Worm (Caenorhabditis elegans): ENCODE results near the gene ZK1010.8.
A peak's percentile ranks its signal among the peaks of the same experiment; 100 is the strongest.

The ZK1010.8 gene

ce11 chrIII:12967437-12968043 is 32.9 kb downstream of the ZK1010.8 start:
- TF ChIP-seq flt-1 (GFP tag; IDR thresholded peaks at IDR 0.05): no peak
- no peak for TF ChIP-seq cog-1 (tag; optimal IDR thresholded peaks at IDR 0.05)
- peak; percentile 66; the same call in 1 of the 2 replicates for TF ChIP-seq T22C8.4 (GFP tag; IDR thresholded peaks at IDR 0.05)
- TF ChIP-seq tab-1 (GFP tag; IDR thresholded peaks at IDR 0.05): no peak

ce11 chrIII:12966895-12967294 is 33.6 kb downstream of the ZK1010.8 start, which contains the start of gene ttm-1:
ttm-1 (minus strand) TSS chrIII:12966995.
- no peak for TF ChIP-seq ref-1 (GFP tag; conservative IDR thresholded peaks at IDR 0.05)
- TF ChIP-seq med-1 (GFP tag; optimal IDR thresholded peaks at IDR 0.05; ENCODE audit: insufficient read depth): no peak
- no peak for TF ChIP-seq flt-1 (GFP tag; IDR thresholded peaks at IDR 0.05)
- TF ChIP-seq cog-1 (tag; optimal IDR thresholded peaks at IDR 0.05): no peak
- TF ChIP-seq klf-2 (GFP tag; conservative IDR thresholded peaks at IDR 0.05): no peak
- TF ChIP-seq ztf-23 (GFP tag; IDR thresholded peaks at IDR 0.05): no peak
- TF ChIP-seq T22C8.4 (GFP tag; IDR thresholded peaks at IDR 0.05): no peak

- TF ChIP-seq ref-1 (GFP tag; conservative IDR thresholded peaks at IDR 0.05): no peak
Measured at ce11 chrIII:12960705-12961104, 39.8 kb downstream of the ZK1010.8 start.

- TF ChIP-seq ref-1 (GFP tag; conservative IDR thresholded peaks at IDR 0.05) (no peak), ztf-23 (GFP tag; IDR thresholded peaks at IDR 0.05) (no peak), cog-1 (tag; optimal IDR thresholded peaks at IDR 0.05) (no peak), klf-2 (GFP tag; conservative IDR thresholded peaks at IDR 0.05) (no peak), flt-1 (GFP tag; IDR thresholded peaks at IDR 0.05) (no peak), med-1 (GFP tag; optimal IDR thresholded peaks at IDR 0.05; ENCODE audit: insufficient read depth) (no peak), tab-1 (GFP tag; IDR thresholded peaks at IDR 0.05) (no peak), ztf-29 (GFP tag; IDR thresholded peaks at IDR 0.05) (no peak), T22C8.4 (GFP tag; IDR thresholded peaks at IDR 0.05) (no peak)
Measured at ce11 chrIII:12959286-12959685, 41.2 kb downstream of the ZK1010.8 start.

- TF ChIP-seq T22C8.4 (GFP tag; IDR thresholded peaks at IDR 0.05) (peak; percentile 24), ref-1 (GFP tag; conservative IDR thresholded peaks at IDR 0.05) (no peak)
Measured at ce11 chrIII:12952615-12953014, 47.9 kb downstream of the ZK1010.8 start.

- TF ChIP-seq ref-1 (GFP tag; conservative IDR thresholded peaks at IDR 0.05) (no peak), T22C8.4 (GFP tag; IDR thresholded peaks at IDR 0.05) (peak; percentile 87)
Measured at ce11 chrIII:12951362-12952228, 48.9 kb downstream of the ZK1010.8 start, which contains the start of gene Y39E4A.1. Y39E4A.1 (plus strand) TSS chrIII:12951412.

All from whole organism, midembryonic.